Fruit fly (Drosophila melanogaster): ENCODE measurements around the gene CG9109.

Gene CG9109

DNA sequence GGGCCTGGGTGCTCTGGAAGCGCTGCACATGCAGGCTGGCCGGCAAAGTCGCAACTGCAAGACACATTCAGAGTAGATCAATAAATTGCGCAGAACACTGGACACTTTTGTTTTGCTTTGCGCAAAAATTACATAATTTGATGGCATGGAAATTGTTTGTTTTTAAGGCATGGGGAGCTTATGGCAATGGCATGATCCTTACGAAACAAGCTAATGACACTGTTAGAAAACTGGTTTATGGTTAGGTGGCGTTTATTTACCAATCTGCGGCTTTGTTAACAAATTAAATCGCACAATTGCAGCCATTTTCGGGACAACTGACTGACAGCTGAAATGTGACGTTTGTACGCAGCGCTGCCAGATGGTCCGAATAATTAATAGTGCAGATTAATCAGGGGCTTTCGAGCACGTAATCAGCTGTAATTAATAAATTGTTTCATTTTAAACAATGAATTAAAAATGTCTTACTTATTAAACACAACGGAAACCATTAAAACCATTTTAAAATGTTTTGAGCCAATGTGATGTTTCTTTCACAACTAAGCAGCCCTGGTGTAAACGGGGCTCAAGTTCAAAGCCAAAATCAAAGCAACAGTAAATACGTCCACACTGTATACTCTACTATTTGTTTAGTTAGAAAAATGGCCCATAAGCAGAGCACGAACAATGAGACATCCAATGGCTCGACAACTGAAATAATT lies 28.3 kb upstream of the CG9109 start, which contains the start of the genes ND-51 and CG13994 (continued):
- peak; percentile 85 for TF ChIP-seq NFAT (GFP tag; IDR thresholded peaks at IDR 0.05)
- TF ChIP-seq sim (GFP tag; IDR thresholded peaks at IDR 0.05), result 0 out of 2 replicates have a peak, but pooled peaks have one; percentile 16
- TF ChIP-seq corto (GFP tag; optimal IDR thresholded peaks at IDR 0.05), result no peak
- TF ChIP-seq cwo (GFP tag; optimal IDR thresholded peaks at IDR 0.05), result peak; percentile 70
- no peak for TF ChIP-seq hkb (optimal IDR thresholded peaks at IDR 0.05)
- peak; percentile 84 for TF ChIP-seq hkb (GFP tag; IDR thresholded peaks at IDR 0.05)
- TF ChIP-seq CG3065 (GFP tag; optimal IDR thresholded peaks at IDR 0.05), result peak; percentile 43
- TF ChIP-seq Mad (GFP tag; optimal IDR thresholded peaks at IDR 0.05), result peak; percentile 93
- no peak for TF ChIP-seq Deaf1 (tag; optimal IDR thresholded peaks at IDR 0.05)
- TF ChIP-seq CG1602 (GFP tag; optimal IDR thresholded peaks at IDR 0.05), result peak; percentile 75
- TF ChIP-seq Hand (GFP tag; optimal IDR thresholded peaks at IDR 0.05), result no peak
- TF ChIP-seq hb (GFP tag; IDR thresholded peaks at IDR 0.05; ENCODE audit: partially characterized antibody), result no peak
- peak; percentile 77 for TF ChIP-seq CG10366 (GFP tag; IDR thresholded peaks at IDR 0.05)
- TF ChIP-seq dimm (GFP tag; IDR thresholded peaks at IDR 0.05), result peak; percentile 55; the same call in 1 of the 2 replicates
- peak; percentile 48 for TF ChIP-seq CG1529 (GFP tag; optimal IDR thresholded peaks at IDR 0.05)
- TF ChIP-seq CG42726 (GFP tag; IDR thresholded peaks at IDR 0.05; ENCODE audit: partially characterized antibody), result no peak
- TF ChIP-seq CG43689 (GFP tag; IDR thresholded peaks at IDR 0.05), result no peak
- peak; percentile 89 for TF ChIP-seq nmo (GFP tag; optimal IDR thresholded peaks at IDR 0.05)
- peak; percentile 87 for TF ChIP-seq CG9817 (tag; optimal IDR thresholded peaks at IDR 0.05)
- TF ChIP-seq crol (GFP tag; IDR thresholded peaks at IDR 0.05), result no peak
- TF ChIP-seq CG14710 (tag; optimal IDR thresholded peaks at IDR 0.05), result peak; percentile 91
- TF ChIP-seq CG10565 (GFP tag; optimal IDR thresholded peaks at IDR 0.05), result peak; percentile 20
- peak; percentile 51 for TF ChIP-seq CG1233 (GFP tag; optimal IDR thresholded peaks at IDR 0.05)
- TF ChIP-seq Ets65A (GFP tag), result peak; percentile 99
- peak; percentile 50 for TF ChIP-seq CG15479 (GFP tag; optimal IDR thresholded peaks at IDR 0.05)
- no peak for TF ChIP-seq fd102C (GFP tag; optimal IDR thresholded peaks at IDR 0.05)
- peak; percentile 86 for TF ChIP-seq sisA (GFP tag; IDR thresholded peaks at IDR 0.05)
- TF ChIP-seq abd-A (tag; optimal IDR thresholded peaks at IDR 0.05), result no peak
- TF ChIP-seq PHDP (tag; optimal IDR thresholded peaks at IDR 0.05), result peak; percentile 73
- TF ChIP-seq CG5953 (GFP tag; IDR thresholded peaks at IDR 0.05), result peak; percentile 63; the same call in 1 of the 2 replicates
- peak; percentile 17 for TF ChIP-seq CG10274 (GFP tag; optimal IDR thresholded peaks at IDR 0.05)
- peak; percentile 44 for TF ChIP-seq CG6683 (GFP tag; optimal IDR thresholded peaks at IDR 0.05)
- no peak for TF ChIP-seq CG3726 (GFP tag; IDR thresholded peaks at IDR 0.05)
- TF ChIP-seq Oaz (GFP tag; IDR thresholded peaks at IDR 0.05), result peak; percentile 70
- TF ChIP-seq CG18599 (GFP tag; optimal IDR thresholded peaks at IDR 0.05), result peak; percentile 86
- TF ChIP-seq CG1792 (GFP tag; optimal IDR thresholded peaks at IDR 0.05), result peak; percentile 78
- TF ChIP-seq CG11093 (GFP tag; IDR thresholded peaks at IDR 0.05), result peak; percentile 71; the same call in 2 of the 3 replicates
- TF ChIP-seq HLH4C (GFP tag; IDR thresholded peaks at IDR 0.05; ENCODE audit: partially characterized antibody), result no peak
- peak; percentile 94 for TF ChIP-seq stwl (tag; optimal IDR thresholded peaks at IDR 0.05)
- TF ChIP-seq pfk (GFP tag; optimal IDR thresholded peaks at IDR 0.05), result peak; percentile 52
- TF ChIP-seq croc (GFP tag; conservative IDR thresholded peaks at IDR 0.05), result peak; percentile 69
- TF ChIP-seq CG31441 (GFP tag; IDR thresholded peaks at IDR 0.05), result no peak
- peak; percentile 34; the same call in 1 of the 3 replicates for TF ChIP-seq jigr1 (GFP tag; IDR thresholded peaks at IDR 0.05)
- no peak for TF ChIP-seq CG15073 (GFP tag; optimal IDR thresholded peaks at IDR 0.05)
- peak; percentile 40 for TF ChIP-seq CG7271 (tag; optimal IDR thresholded peaks at IDR 0.05)
- TF ChIP-seq Med (GFP tag), result peak; percentile 98
- TF ChIP-seq D19B (GFP tag; optimal IDR thresholded peaks at IDR 0.05), result peak; percentile 63
- no peak for TF ChIP-seq zf30C (GFP tag; optimal IDR thresholded peaks at IDR 0.05)
- no peak for TF ChIP-seq grn (GFP tag; optimal IDR thresholded peaks at IDR 0.05)
